Fruit fly (Drosophila melanogaster): ENCODE results near the gene Vps2.

DNA sequence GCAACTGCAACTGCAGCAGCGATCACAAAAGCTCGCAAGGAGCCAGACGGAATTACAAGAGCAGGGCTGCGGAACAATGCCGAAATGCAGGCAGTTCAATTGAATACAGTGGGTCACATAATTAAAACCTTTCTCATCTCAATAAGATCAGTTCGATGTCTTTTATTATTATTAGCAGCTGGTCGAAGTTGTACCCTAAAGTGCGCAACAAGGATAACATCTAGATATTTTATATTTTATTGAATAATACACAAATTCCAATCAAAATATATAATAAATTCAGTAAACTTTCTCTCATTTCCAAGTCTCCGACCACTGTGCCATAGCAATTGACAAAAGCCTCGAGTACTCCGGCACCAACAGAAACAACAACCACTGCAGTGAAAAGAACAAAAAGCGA, 15.5 kb downstream of the Vps2 start:
- TF ChIP-seq pan (optimal IDR thresholded peaks at IDR 0.05) (no peak), usp (GFP tag; optimal IDR thresholded peaks at IDR 0.05) (no peak), CG8478 (optimal IDR thresholded peaks at IDR 0.05) (no peak), Dll (optimal IDR thresholded peaks at IDR 0.05) (no peak)
